Worm (Caenorhabditis elegans) whole organism, L3 larva: Measurements from ENCODE around the gene H25K10.4.

Experiments used
- aly-2 ChIP-seq: fragments of 150-350 bp; optimal IDR thresholded peaks from 2 replicates; lab custom pipeline; 2014; ENCODE audit warnings: missing biosample characterization, missing genetic modification characterization
- daf-12 ChIP-seq: fragments of 150-350 bp; optimal IDR thresholded peaks from 2 replicates; lab custom pipeline; 2014; ENCODE audit warnings: missing biosample characterization, missing genetic modification reagents, missing genetic modification characterization
- fkh-10 ChIP-seq: sonication (generic microtip); optimal IDR thresholded peaks from 2 replicates; lab custom pipeline; 2017; ENCODE audit warnings: missing biosample characterization, missing genetic modification reagents, missing genetic modification characterization
- nfya-1 ChIP-seq: sonication (generic microtip); optimal IDR thresholded peaks from 2 replicates; lab custom pipeline; 2017; ENCODE audit warnings: missing genetic modification characterization, mild to moderate bottlenecking, missing compliant biosample characterization, antibody characterized with exemption, moderate library complexity; ENCODE audit not compliant: insufficient read depth
- nhr-25 ChIP-seq: sonication (generic microtip); optimal IDR thresholded peaks from 2 replicates; lab custom pipeline; 2017; ENCODE audit warnings: missing biosample characterization, missing genetic modification characterization
- nhr-28 ChIP-seq: fragments of 150-350 bp; optimal IDR thresholded peaks from 2 replicates; lab custom pipeline; 2014; ENCODE audit warnings: missing biosample characterization, missing genetic modification characterization
- nhr-77 ChIP-seq: fragments of 150-350 bp; optimal IDR thresholded peaks from 2 replicates; lab custom pipeline; 2014; ENCODE audit warnings: missing biosample characterization, missing genetic modification characterization
- zag-1 ChIP-seq: fragments of 150-350 bp; optimal IDR thresholded peaks from 2 replicates; lab custom pipeline; 2014; ENCODE audit warnings: missing biosample characterization, missing genetic modification characterization
- ztf-11 ChIP-seq: fragments of 150-350 bp; optimal IDR thresholded peaks from 2 replicates; lab custom pipeline; 2014; ENCODE audit warnings: missing biosample characterization, missing genetic modification characterization

DNA sequence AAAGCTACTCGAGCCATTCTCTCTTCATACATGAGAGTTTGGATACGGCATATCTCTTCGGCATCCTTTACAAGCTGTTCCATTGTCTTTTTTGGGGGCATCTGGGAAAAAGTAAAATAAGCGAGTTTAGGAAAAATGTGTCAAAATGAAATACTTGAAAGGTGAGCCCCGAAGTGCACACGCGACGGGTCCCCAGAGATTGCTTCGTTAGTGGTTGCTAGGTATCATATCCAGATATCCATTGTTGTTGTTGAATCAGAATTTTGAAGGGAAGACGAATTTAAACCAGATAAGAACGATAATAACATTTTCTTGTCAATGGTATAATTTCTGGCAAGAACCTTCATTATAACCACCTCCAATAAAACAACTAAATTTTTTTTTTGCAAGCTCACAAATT lies 14.9 kb upstream of the H25K10.4 start, which contains the start of gene H25K10.2:
- TF ChIP-seq ztf-11 (no peak), nhr-77 (tag; lab: Kevin White, UChicago) (no peak), aly-2 (tag; lab: Kevin White, UChicago) (no peak), nhr-28 (tag; lab: Kevin White, UChicago) (no peak), fkh-10 (no peak), zag-1 (tag; lab: Kevin White, UChicago) (no peak), daf-12 (tag; lab: Kevin White, UChicago) (no peak), nhr-25 (tag; lab: Kevin White, UChicago) (no peak), nfya-1 (tag; lab: Kevin White, UChicago) (no peak)
